Fruit fly (Drosophila melanogaster) whole organism, prepupa: ENCODE data around the gene CG3038.
A peak's percentile ranks its signal among the peaks of the same experiment; 100 is the strongest.

Experiments used
- Blimp-1 ChIP-seq: fragments of 200-800 bp; sonication (Bioruptor generic); optimal IDR thresholded peaks from 3 replicates; lab custom pipeline; 2017; ENCODE audit warnings: missing biosample characterization, missing genetic modification characterization, mild to moderate bottlenecking, moderate library complexity, missing genetic modification reagents
- CG10631 ChIP-seq: fragments of 200-800 bp; sonication (Bioruptor generic); optimal IDR thresholded peaks from 2 replicates; lab custom pipeline; 2016; ENCODE audit warnings: missing biosample characterization, missing genetic modification characterization
- CG10669 ChIP-seq: fragments of 200-800 bp; sonication (Bioruptor generic); optimal IDR thresholded peaks from 3 replicates; lab custom pipeline; 2018; ENCODE audit warnings: missing biosample characterization, mild to moderate bottlenecking, missing genetic modification characterization, moderate library complexity
- CG16779 ChIP-seq: fragments of 200-800 bp; sonication (Bioruptor generic); optimal IDR thresholded peaks from 3 replicates; lab custom pipeline; 2017; ENCODE audit warnings: missing biosample characterization, mild to moderate bottlenecking, missing genetic modification characterization
- CG31627 ChIP-seq: fragments of 200-800 bp; sonication (Bioruptor generic); optimal IDR thresholded peaks from 3 replicates; lab custom pipeline; 2016; ENCODE audit warnings: missing biosample characterization, missing genetic modification characterization
- CG3919 ChIP-seq: fragments of 200-800 bp; sonication (Bioruptor generic); optimal IDR thresholded peaks from 3 replicates; lab custom pipeline; 2016; ENCODE audit warnings: missing biosample characterization, missing genetic modification characterization
- CG4318 ChIP-seq: fragments of 200-800 bp; sonication (Bioruptor generic); optimal IDR thresholded peaks from 3 replicates; lab custom pipeline; 2017; ENCODE audit warnings: missing biosample characterization, mild to moderate bottlenecking, missing genetic modification characterization
- CG6163 ChIP-seq: fragments of 200-800 bp; sonication (Bioruptor generic); IDR thresholded peaks from 3 replicates; pipeline ENCODE4 v1.3.6; 2022; ENCODE audit warnings: missing biosample characterization, missing genetic modification characterization
- CG6792 ChIP-seq: fragments of 200-800 bp; sonication (Bioruptor generic); optimal IDR thresholded peaks from 3 replicates; lab custom pipeline; 2016; ENCODE audit warnings: missing biosample characterization, missing genetic modification characterization
- CG6854 ChIP-seq: fragments of 200-800 bp; sonication (Bioruptor generic); optimal IDR thresholded peaks from 2 replicates; lab custom pipeline; 2017; ENCODE audit warnings: missing biosample characterization, mild to moderate bottlenecking, missing genetic modification characterization
- CG7368 ChIP-seq: fragments of 200-800 bp; sonication (Bioruptor generic); optimal IDR thresholded peaks from 3 replicates; lab custom pipeline; 2016; ENCODE audit warnings: missing biosample characterization, missing genetic modification characterization
- CG8119 ChIP-seq: fragments of 200-800 bp; sonication (Bioruptor generic); IDR thresholded peaks from 3 replicates; pipeline ENCODE4 v1.3.6; 2022; ENCODE audit warnings: missing biosample characterization, missing genetic modification characterization
- CG8319 ChIP-seq: fragments of 200-800 bp; sonication (Bioruptor generic); optimal IDR thresholded peaks from 3 replicates; lab custom pipeline; 2016; ENCODE audit warnings: missing biosample characterization, missing genetic modification characterization
- CG9139 ChIP-seq: fragments of 200-800 bp; sonication (Bioruptor generic); optimal IDR thresholded peaks from 3 replicates; lab custom pipeline; 2017; ENCODE audit warnings: missing biosample characterization, mild to moderate bottlenecking, missing genetic modification characterization
- Eip78C ChIP-seq: fragments of 200-800 bp; sonication (Bioruptor generic); peaks from one replicate; lab custom pipeline; 2016; ENCODE audit warnings: missing biosample characterization, missing genetic modification characterization
- Eip93F ChIP-seq: fragments of 200-800 bp; sonication (Bioruptor generic); optimal IDR thresholded peaks from 2 replicates; lab custom pipeline; 2016; ENCODE audit warnings: missing biosample characterization, mild to moderate bottlenecking, missing genetic modification characterization
- Ets21C ChIP-seq: fragments of 200-800 bp; sonication (Bioruptor generic); optimal IDR thresholded peaks from 3 replicates; lab custom pipeline; 2016; ENCODE audit warnings: missing biosample characterization, missing genetic modification characterization
- Ets96B ChIP-seq: fragments of 200-800 bp; optimal IDR thresholded peaks from 2 replicates; lab custom pipeline; 2019; ENCODE audit warnings: missing biosample characterization, mild to moderate bottlenecking, missing genetic modification characterization, moderate library complexity
- Gug ChIP-seq: fragments of 200-800 bp; sonication (Bioruptor generic); IDR thresholded peaks from 2 replicates; pipeline ENCODE4 v1.3.6; 2022; ENCODE audit warnings: missing biosample characterization, missing genetic modification characterization
- Hr38 ChIP-seq: sonication (Bioruptor generic); optimal IDR thresholded peaks from 2 replicates; lab custom pipeline; 2016; ENCODE audit warnings: missing biosample characterization, missing genetic modification characterization
- Hr39 ChIP-seq: fragments of 200-800 bp; sonication (Bioruptor generic); optimal IDR thresholded peaks from 2 replicates; lab custom pipeline; 2016; ENCODE audit warnings: missing biosample characterization, missing genetic modification characterization
- Hr4 ChIP-seq: fragments of 200-800 bp; sonication (Bioruptor generic); optimal IDR thresholded peaks from 3 replicates; lab custom pipeline; 2016; ENCODE audit warnings: missing biosample characterization, missing genetic modification characterization
- Lpt ChIP-seq: fragments of 200-800 bp; sonication (Bioruptor generic); optimal IDR thresholded peaks from 3 replicates; lab custom pipeline; 2016; ENCODE audit warnings: missing biosample characterization, missing genetic modification characterization
- Met ChIP-seq: fragments of 200-800 bp; sonication (Bioruptor generic); optimal IDR thresholded peaks from 3 replicates; lab custom pipeline; 2016; ENCODE audit warnings: missing biosample characterization, missing genetic modification characterization
- OdsH ChIP-seq: fragments of 200-800 bp; sonication (Bioruptor generic); optimal IDR thresholded peaks from 3 replicates; lab custom pipeline; 2016; ENCODE audit warnings: missing biosample characterization, missing genetic modification characterization
- Smox ChIP-seq: fragments of 200-800 bp; sonication (Bioruptor generic); optimal IDR thresholded peaks from 3 replicates; lab custom pipeline; 2016; ENCODE audit warnings: missing biosample characterization, missing genetic modification characterization
- Sox102F ChIP-seq: fragments of 200-800 bp; sonication (Bioruptor generic); optimal IDR thresholded peaks from 2 replicates; lab custom pipeline; 2016; ENCODE audit warnings: missing biosample characterization, mild to moderate bottlenecking, missing genetic modification characterization
- achi ChIP-seq: fragments of 200-800 bp; sonication (Bioruptor generic); optimal IDR thresholded peaks from 3 replicates; lab custom pipeline; 2016; ENCODE audit warnings: missing biosample characterization, missing genetic modification characterization
- cyc ChIP-seq: fragments of 200-800 bp; sonication (Bioruptor generic); optimal IDR thresholded peaks from 3 replicates; lab custom pipeline; 2016; ENCODE audit warnings: missing biosample characterization, missing genetic modification characterization
- dac ChIP-seq: fragments of 200-800 bp; sonication (Bioruptor generic); optimal IDR thresholded peaks from 2 replicates; lab custom pipeline; 2017; ENCODE audit warnings: missing biosample characterization, mild to moderate bottlenecking, missing genetic modification characterization
- dsx ChIP-seq: fragments of 200-800 bp; optimal IDR thresholded peaks from 3 replicates; lab custom pipeline; 2019; ENCODE audit warnings: missing biosample characterization, mild to moderate bottlenecking, missing genetic modification characterization, moderate library complexity; ENCODE audit not compliant: poor library complexity, severe bottlenecking
- esn ChIP-seq: fragments of 200-800 bp; sonication (Bioruptor generic); optimal IDR thresholded peaks from 2 replicates; lab custom pipeline; 2016; ENCODE audit warnings: missing biosample characterization, mild to moderate bottlenecking, missing genetic modification characterization, moderate library complexity
- fd59A ChIP-seq: fragments of 200-800 bp; sonication (Bioruptor generic); optimal IDR thresholded peaks from 2 replicates; lab custom pipeline; 2017; ENCODE audit warnings: missing biosample characterization, mild to moderate bottlenecking, missing genetic modification characterization, missing genetic modification reagents
- fd85E ChIP-seq: fragments of 200-800 bp; sonication (Bioruptor generic); optimal IDR thresholded peaks from 3 replicates; lab custom pipeline; 2016; ENCODE audit warnings: missing biosample characterization, missing genetic modification characterization
- fkh ChIP-seq: fragments of 200-800 bp; sonication (Bioruptor generic); optimal IDR thresholded peaks from 3 replicates; lab custom pipeline; 2017; ENCODE audit warnings: missing biosample characterization, mild to moderate bottlenecking, missing genetic modification characterization, moderate library complexity
- lz ChIP-seq: fragments of 200-800 bp; sonication (Bioruptor generic); optimal IDR thresholded peaks from 3 replicates; lab custom pipeline; 2016; ENCODE audit warnings: missing biosample characterization, missing genetic modification characterization
- net ChIP-seq: fragments of 200-800 bp; sonication (Bioruptor generic); optimal IDR thresholded peaks from 3 replicates; lab custom pipeline; 2016; ENCODE audit warnings: missing biosample characterization, missing genetic modification characterization
- salr ChIP-seq, 2 experiments: fragments of 200-800 bp; sonication (Bioruptor generic); optimal IDR thresholded peaks; 3 replicates each; lab custom pipeline; 2016 to 2018; ENCODE audit warnings: missing biosample characterization in 2 of 2, missing genetic modification characterization in 2 of 2, mild to moderate bottlenecking in 1 of 2
- spab ChIP-seq: fragments of 200-800 bp; sonication (Bioruptor generic); optimal IDR thresholded peaks from 2 replicates; lab custom pipeline; 2017; ENCODE audit warnings: missing biosample characterization, mild to moderate bottlenecking, missing genetic modification characterization, missing genetic modification reagents
- ss ChIP-seq, 2 experiments: fragments of 200-800 bp; sonication (Bioruptor generic); optimal IDR thresholded peaks; 2 replicates in 1 of 2; 3 replicates in 1 of 2; lab custom pipeline; 2017 to 2018; ENCODE audit warnings: mild to moderate bottlenecking in 2 of 2, missing biosample characterization in 2 of 2, missing genetic modification characterization in 2 of 2, moderate library complexity in 1 of 2
- svp ChIP-seq: fragments of 200-800 bp; sonication (Bioruptor generic); peaks from one replicate; lab custom pipeline; 2016; ENCODE audit warnings: missing biosample characterization, missing genetic modification characterization

Gene CG3038

dm6 chrX:279097-279727 is 33.6 kb upstream of the CG3038 start, which contains the start of the genes CG3777 and ewg:
CG3777 (plus strand) TSS chrX:279703.
ewg (minus strand) TSS chrX:279718.
- TF ChIP-seq CG31627 (no peak), CG10669 (GFP tag; lab: Kevin White, UChicago) (no peak), fkh (GFP tag; lab: Kevin White, UChicago) (peak; percentile 4), Sox102F (GFP tag; lab: Kevin White, UChicago) (peak; percentile 13), svp (GFP tag; lab: Kevin White, UChicago) (peak; percentile 28), Eip78C (GFP tag; lab: Kevin White, UChicago) (peak; percentile 47), ss (GFP tag; optimal IDR thresholded peaks at IDR 0.05; lab: Kevin White, UChicago) (peak; percentile 13 to 33)

- TF ChIP-seq dac (GFP tag; lab: Kevin White, UChicago) (no peak), CG7368 (GFP tag; lab: Kevin White, UChicago) (no peak), Smox (no peak), lz (GFP tag; lab: Kevin White, UChicago) (no peak), CG6854 (GFP tag; lab: Kevin White, UChicago) (no peak), dsx (GFP tag; lab: Kevin White, UChicago) (no peak), svp (GFP tag; lab: Kevin White, UChicago) (no peak), CG6163 (GFP tag; lab: Robert Waterston, UW) (no peak), Ets21C (no peak), Hr39 (no peak), Lpt (GFP tag; lab: Kevin White, UChicago) (peak; percentile 7), spab (GFP tag; lab: Kevin White, UChicago) (no peak), Ets96B (tag; lab: Kevin White, UChicago) (peak; percentile 6), Gug (GFP tag; lab: Robert Waterston, UW) (no peak), CG3919 (GFP tag; lab: Kevin White, UChicago) (peak; percentile 11), Blimp-1 (GFP tag; lab: Kevin White, UChicago) (no peak), esn (GFP tag; lab: Kevin White, UChicago) (no peak), CG10669 (GFP tag; lab: Kevin White, UChicago) (peak; percentile 17), achi (GFP tag; lab: Kevin White, UChicago) (no peak), CG4318 (GFP tag; lab: Kevin White, UChicago) (no peak), CG9139 (GFP tag; lab: Kevin White, UChicago) (no peak), CG8319 (GFP tag; lab: Kevin White, UChicago) (no peak), CG6792 (no peak), salr (GFP tag; optimal IDR thresholded peaks at IDR 0.05; lab: Kevin White, UChicago) (peak in 1 of 2 experiments; percentile 32), Eip78C (GFP tag; lab: Kevin White, UChicago) (peak; percentile 83), Eip93F (GFP tag; lab: Kevin White, UChicago) (no peak), OdsH (GFP tag; lab: Kevin White, UChicago) (no peak), CG31627 (peak; percentile 28), fkh (GFP tag; lab: Kevin White, UChicago) (no peak), Sox102F (GFP tag; lab: Kevin White, UChicago) (no peak), cyc (GFP tag; lab: Kevin White, UChicago) (peak; percentile 8), CG8119 (GFP tag; lab: Robert Waterston, UW) (peak; percentile 39; the same call in 1 of the 3 replicates), net (GFP tag; lab: Kevin White, UChicago) (peak; percentile 33), CG16779 (tag; lab: Kevin White, UChicago) (no peak), CG10631 (GFP tag; lab: Kevin White, UChicago) (peak; percentile 41), fd59A (no peak), Met (GFP tag; lab: Kevin White, UChicago) (no peak), Hr4 (GFP tag; lab: Kevin White, UChicago) (peak; percentile 56), fd85E (GFP tag; lab: Kevin White, UChicago) (no peak), Hr38 (no peak)
Observed at dm6 chrX:278370-279096, 32.9 kb upstream of the CG3038 start.
